Worm (Caenorhabditis elegans) whole organism, L4 larva: ENCODE measurements around the gene nhr-19.

Experiments
- D1046.2 ChIP-seq: fragments of 200-800 bp; sonication (Bioruptor generic); IDR thresholded peaks from 2 replicates; pipeline ENCODE4 v1.3.6; 2022; ENCODE audit warnings: missing genetic modification characterization, missing compliant biosample characterization
- F26F4.8 ChIP-seq: fragments of 200-800 bp; sonication (Bioruptor generic); conservative IDR thresholded peaks from 2 replicates; pipeline ENCODE4 v1.3.6; 2022; ENCODE audit warnings: missing genetic modification characterization, missing compliant biosample characterization
- T20F7.1 ChIP-seq: fragments of 200-800 bp; sonication (Bioruptor generic); optimal IDR thresholded peaks from 2 replicates; lab custom pipeline; 2018; ENCODE audit warnings: mild to moderate bottlenecking, missing genetic modification characterization, missing compliant biosample characterization
- Y105C5A.15 ChIP-seq: fragments of 200-800 bp; sonication (Bioruptor generic); IDR thresholded peaks from 2 replicates; pipeline ENCODE4 v1.3.6; 2022; ENCODE audit warnings: missing genetic modification characterization, missing compliant biosample characterization
- Y48G9A.11 ChIP-seq: fragments of 200-800 bp; sonication (Bioruptor generic); IDR thresholded peaks from 2 replicates; pipeline ENCODE4 v1.3.6; 2022; ENCODE audit warnings: missing genetic modification reagents, missing genetic modification characterization, missing compliant biosample characterization
- aha-1 ChIP-seq: fragments of 150-350 bp; peaks from one replicate; lab custom pipeline; 2014; ENCODE audit warnings: missing biosample characterization, missing genetic modification characterization
- ces-1 ChIP-seq: fragments of 150-350 bp; sonication (generic microtip); optimal IDR thresholded peaks from 4 replicates; lab custom pipeline; 2014; ENCODE audit warnings: missing biosample characterization, missing genetic modification reagents, missing genetic modification characterization
- cey-2 ChIP-seq: sonication (generic microtip); optimal IDR thresholded peaks from 3 replicates; lab custom pipeline; 2017; ENCODE audit warnings: missing genetic modification characterization, mild to moderate bottlenecking, missing compliant biosample characterization, antibody characterized with exemption, borderline replicate concordance; ENCODE audit not compliant: insufficient read depth
- ctbp-1 ChIP-seq: fragments of 200-800 bp; sonication (Bioruptor generic); IDR thresholded peaks from 2 replicates; pipeline ENCODE4 v1.3.6; 2022; ENCODE audit warnings: missing genetic modification reagents, missing genetic modification characterization, missing compliant biosample characterization
- daf-16 ChIP-seq, 3 experiments: sonication (generic microtip); optimal IDR thresholded peaks; 2 replicates each; lab custom pipeline; 2016 to 2017; ENCODE audit warnings: missing genetic modification characterization in 3 of 3, missing genetic modification reagents in 3 of 3, mild to moderate bottlenecking in 2 of 3, missing compliant biosample characterization in 2 of 3, missing biosample characterization in 1 of 3, moderate library complexity in 1 of 3
- daf-19 ChIP-seq: fragments of 200-800 bp; sonication (Bioruptor generic); conservative IDR thresholded peaks from 2 replicates; pipeline ENCODE4 v1.3.6; 2022; ENCODE audit warnings: missing genetic modification characterization, missing compliant biosample characterization
- dmd-6 ChIP-seq: fragments of 200-800 bp; sonication (Bioruptor generic); IDR thresholded peaks from 2 replicates; pipeline ENCODE4 v1.3.6; 2022; ENCODE audit warnings: missing genetic modification reagents, missing genetic modification characterization, missing compliant biosample characterization
- dmd-9 ChIP-seq: fragments of 200-800 bp; sonication (Bioruptor generic); IDR thresholded peaks from 2 replicates; pipeline ENCODE4 v1.3.6; 2022; ENCODE audit warnings: missing genetic modification reagents, missing genetic modification characterization, missing compliant biosample characterization
- dpl-1 ChIP-seq: fragments of 150-350 bp; optimal IDR thresholded peaks from 2 replicates; lab custom pipeline; 2014; ENCODE audit warnings: missing biosample characterization, missing genetic modification reagents, missing genetic modification characterization
- dve-1 ChIP-seq: sonication (generic microtip); optimal IDR thresholded peaks from 2 replicates; lab custom pipeline; 2017; ENCODE audit warnings: antibody characterized with exemption, mild to moderate bottlenecking, missing genetic modification characterization, missing compliant biosample characterization; ENCODE audit not compliant: insufficient read depth
- egl-43 ChIP-seq: fragments of 200-800 bp; sonication (Bioruptor generic); IDR thresholded peaks from 2 replicates; pipeline ENCODE4 v1.3.6; 2022; ENCODE audit warnings: missing genetic modification reagents, missing genetic modification characterization, missing compliant biosample characterization
- hif-1 ChIP-seq, 2 experiments: sonication (generic microtip); optimal IDR thresholded peaks; 2 replicates each; lab custom pipeline; 2016 to 2017; ENCODE audit warnings: missing compliant biosample characterization in 2 of 2, missing genetic modification characterization in 2 of 2, missing genetic modification reagents in 2 of 2, missing genotype in 2 of 2, mild to moderate bottlenecking in 1 of 2
- hlh-11 ChIP-seq: fragments of 200-800 bp; sonication (Bioruptor generic); optimal IDR thresholded peaks from 2 replicates; lab custom pipeline; 2018; ENCODE audit warnings: mild to moderate bottlenecking, missing genetic modification characterization, missing compliant biosample characterization
- hlh-30 ChIP-seq: sonication (generic microtip); optimal IDR thresholded peaks from 2 replicates; lab custom pipeline; 2017; ENCODE audit warnings: antibody characterized with exemption, mild to moderate bottlenecking, missing genetic modification characterization, missing compliant biosample characterization; ENCODE audit not compliant: insufficient read depth
- hmg-1.1 ChIP-seq: fragments of 200-800 bp; sonication (Bioruptor generic); IDR thresholded peaks from 2 replicates; pipeline ENCODE4 v1.3.6; 2022; ENCODE audit warnings: missing genetic modification reagents, missing genetic modification characterization, missing compliant biosample characterization
- lin-1 ChIP-seq: fragments of 200-800 bp; sonication (Bioruptor generic); IDR thresholded peaks from 2 replicates; pipeline ENCODE4 v1.3.6; 2022; ENCODE audit warnings: missing genetic modification reagents, missing genetic modification characterization, missing compliant biosample characterization
- lin-15B ChIP-seq: fragments of 150-350 bp; sonication (generic microtip); optimal IDR thresholded peaks from 3 replicates; lab custom pipeline; 2014; ENCODE audit warnings: missing biosample characterization, missing genetic modification characterization
- lsy-2 ChIP-seq, 2 experiments: fragments of 150-350 bp in 1 of 2; sonication (generic microtip) in 1 of 2; optimal IDR thresholded peaks; 2 replicates each; lab custom pipeline; 2014 to 2017; ENCODE audit warnings: missing biosample characterization in 2 of 2, missing genetic modification characterization in 2 of 2
- mdl-1 ChIP-seq, 2 experiments: fragments of 150-350 bp in 1 of 2; sonication (generic microtip) in 1 of 2; optimal IDR thresholded peaks; 2 replicates each; lab custom pipeline; 2014 to 2017; ENCODE audit warnings: missing biosample characterization in 2 of 2, missing genetic modification characterization in 2 of 2
- mep-1 ChIP-seq: fragments of 150-350 bp; sonication (generic microtip); optimal IDR thresholded peaks from 3 replicates; lab custom pipeline; 2014; ENCODE audit warnings: missing biosample characterization, missing genetic modification characterization
- mes-2 ChIP-seq: sonication (generic microtip); optimal IDR thresholded peaks from 2 replicates; lab custom pipeline; 2016; ENCODE audit warnings: missing genotype, mild to moderate bottlenecking, missing genetic modification characterization, missing compliant biosample characterization; ENCODE audit not compliant: poor library complexity, severe bottlenecking
- mxl-3 ChIP-seq: fragments of 200-800 bp; sonication (Bioruptor generic); optimal IDR thresholded peaks from 2 replicates; lab custom pipeline; 2018; ENCODE audit warnings: mild to moderate bottlenecking, missing genetic modification characterization, missing compliant biosample characterization
- nhr-102 ChIP-seq: sonication (generic microtip); optimal IDR thresholded peaks from 2 replicates; lab custom pipeline; 2016; ENCODE audit warnings: mild to moderate bottlenecking, missing genetic modification characterization, moderate library complexity, missing compliant biosample characterization
- nhr-11 ChIP-seq: fragments of 150-350 bp; optimal IDR thresholded peaks from 2 replicates; lab custom pipeline; 2014; ENCODE audit warnings: missing biosample characterization, missing genetic modification characterization
- nhr-28 ChIP-seq: fragments of 150-350 bp; optimal IDR thresholded peaks from 2 replicates; lab custom pipeline; 2014; ENCODE audit warnings: missing biosample characterization, missing genetic modification characterization
- nhr-6 ChIP-seq: fragments of 150-350 bp; optimal IDR thresholded peaks from 2 replicates; lab custom pipeline; 2014; ENCODE audit warnings: missing biosample characterization, missing genetic modification characterization
- nhr-77 ChIP-seq: fragments of 150-350 bp; optimal IDR thresholded peaks from 2 replicates; lab custom pipeline; 2014; ENCODE audit warnings: missing biosample characterization, missing genetic modification characterization
- php-3 ChIP-seq: fragments of 200-800 bp; sonication (Bioruptor generic); IDR thresholded peaks from 2 replicates; pipeline ENCODE4 v1.3.6; 2022; ENCODE audit warnings: missing genetic modification reagents, missing genetic modification characterization, missing compliant biosample characterization
- pqm-1 ChIP-seq: sonication (generic microtip); optimal IDR thresholded peaks from 2 replicates; lab custom pipeline; 2017; ENCODE audit warnings: missing biosample characterization, missing genetic modification characterization
- rbr-2 ChIP-seq: sonication (generic microtip); optimal IDR thresholded peaks from 2 replicates; lab custom pipeline; 2016; ENCODE audit warnings: missing genotype, missing genetic modification characterization, missing compliant biosample characterization
- set-16 ChIP-seq: fragments of 200-800 bp; sonication (Bioruptor generic); IDR thresholded peaks from 2 replicates; pipeline ENCODE4 v1.3.6; 2022; ENCODE audit warnings: missing genetic modification reagents, missing genetic modification characterization, missing compliant biosample characterization
- tra-1 ChIP-seq: fragments of 200-800 bp; sonication (Bioruptor generic); IDR thresholded peaks from 2 replicates; pipeline ENCODE4 v1.3.6; 2022; ENCODE audit warnings: missing genetic modification reagents, missing genetic modification characterization, missing compliant biosample characterization
- unc-39 ChIP-seq: sonication (generic microtip); optimal IDR thresholded peaks from 2 replicates; lab custom pipeline; 2017; ENCODE audit warnings: missing biosample characterization, missing genetic modification characterization
- unc-62 ChIP-seq, 3 experiments: fragments of 150-350 bp in 1 of 3; sonication (generic microtip); optimal IDR thresholded peaks in 2 of 3; peaks in 1 of 3; 1 replicate in 1 of 3; 2 replicates in 2 of 3; lab custom pipeline; 2014 to 2017; ENCODE audit warnings: missing biosample characterization in 3 of 3, missing genetic modification characterization in 3 of 3, missing genetic modification reagents in 3 of 3, missing genotype in 1 of 3
- ztf-7 ChIP-seq: fragments of 150-350 bp; optimal IDR thresholded peaks from 2 replicates; lab custom pipeline; 2014; ENCODE audit warnings: missing biosample characterization, missing genetic modification characterization

Gene nhr-19

DNA sequence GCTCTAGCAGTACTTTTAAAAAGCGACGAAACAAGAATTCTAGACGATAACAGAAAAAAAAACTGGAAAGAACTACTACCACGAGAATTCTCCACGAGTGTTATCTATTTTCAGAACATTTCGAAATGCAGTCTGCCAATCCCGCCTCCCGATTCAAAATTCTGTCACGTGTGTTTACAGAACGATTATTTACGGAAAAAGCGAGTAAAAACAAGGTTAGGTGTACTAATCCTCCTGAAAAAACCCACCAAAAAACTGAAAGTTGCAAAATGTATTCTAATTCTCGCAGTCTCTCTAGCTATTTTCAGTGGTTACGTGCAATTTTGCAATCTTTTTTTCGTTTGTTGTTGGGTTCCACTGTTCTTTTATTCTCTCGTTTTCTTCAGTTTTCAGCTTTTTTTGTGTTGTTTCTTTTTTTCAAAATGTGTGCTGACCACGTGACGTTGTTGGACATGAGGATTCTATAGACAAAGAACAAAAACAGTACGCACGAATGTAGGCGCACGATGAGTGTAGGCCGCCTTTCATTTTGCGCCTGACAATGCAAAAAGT is 1.2 kb upstream of the nhr-19 start (continued):
- TF ChIP-seq D1046.2 (GFP tag; lab: Robert Waterston, UW) (no peak), dmd-6 (peak; percentile 36), ces-1 (no peak), rbr-2 (tag; lab: Kevin White, UChicago) (no peak), hif-1 (tag; optimal IDR thresholded peaks at IDR 0.05; lab: Kevin White, UChicago) (peak; percentile 57 to 97)
- TF ChIP-seq, all 104 proteins: peak for 10

- no peak for TF ChIP-seq unc-39 (tag; lab: Kevin White, UChicago)
- no peak for TF ChIP-seq daf-19 (GFP tag; lab: Robert Waterston, UW)
- peak; percentile 42 for TF ChIP-seq nhr-11 (tag; lab: Kevin White, UChicago)
- 0 out of 2 replicates have a peak, but pooled peaks have one; percentile 30 for TF ChIP-seq ctbp-1 (GFP tag; lab: Robert Waterston, UW)
- TF ChIP-seq mdl-1 (tag; optimal IDR thresholded peaks at IDR 0.05; lab: Kevin White, UChicago) = peak in 1 of 2 experiments; percentile 59
- TF ChIP-seq ztf-7 (tag; lab: Kevin White, UChicago) = no peak
- TF ChIP-seq unc-62 (GFP tag; optimal IDR thresholded peaks at IDR 0.05 in 1 of 2; lab: Kevin White, UChicago) = peak in 1 of 2 experiments; percentile 8
- TF ChIP-seq unc-62 (tag; optimal IDR thresholded peaks at IDR 0.05; lab: Kevin White, UChicago) = no peak
- TF ChIP-seq hlh-30 = peak; percentile 45
- no peak for TF ChIP-seq dpl-1 (GFP tag; lab: Kevin White, UChicago)
- TF ChIP-seq mxl-3 (GFP tag; lab: Kevin White, UChicago) = peak; percentile 44
- TF ChIP-seq nhr-28 (tag; lab: Kevin White, UChicago) = peak; percentile 61
These were observed 628 bp upstream of the nhr-19 start for ce11 chrII:9605954-9606353.

DNA sequence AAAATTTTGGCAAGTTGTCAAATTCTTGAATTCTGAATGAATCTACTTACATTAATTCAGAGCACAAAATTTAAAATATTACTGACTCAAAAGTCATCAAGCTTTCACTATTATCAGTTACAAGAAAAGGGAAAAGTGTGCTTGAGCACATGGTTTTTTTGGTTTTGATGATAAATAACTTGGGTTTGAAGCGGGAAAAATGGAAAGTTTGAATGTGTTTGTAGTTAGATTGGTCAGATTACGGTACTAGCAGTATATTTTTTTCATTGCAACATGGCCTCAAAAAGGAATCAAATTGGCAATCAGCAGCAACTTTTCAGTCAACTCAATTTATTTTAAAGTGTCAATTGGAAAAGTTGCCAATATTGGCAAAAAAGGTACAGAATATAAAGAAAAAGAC is 641 bp downstream of the nhr-19 start:
- TF ChIP-seq daf-16 (GFP tag; optimal IDR thresholded peaks at IDR 0.05; lab: Kevin White, UChicago) = no peak
- TF ChIP-seq daf-16 (tag; optimal IDR thresholded peaks at IDR 0.05; lab: Kevin White, UChicago) = peak; percentile 47
- TF ChIP-seq hlh-30 = peak; percentile 25
- TF ChIP-seq lin-15B (tag; lab: Kevin White, UChicago) = no peak
- no peak for TF ChIP-seq php-3 (GFP tag; lab: Robert Waterston, UW)
- TF ChIP-seq nhr-77 (tag; lab: Kevin White, UChicago) = peak; percentile 15
- TF ChIP-seq lsy-2 (tag; optimal IDR thresholded peaks at IDR 0.05; lab: Kevin White, UChicago) = peak in 1 of 2 experiments; percentile 4
- peak; percentile 40 for TF ChIP-seq nhr-28 (tag; lab: Kevin White, UChicago)
- peak; percentile 52; the same call in 1 of the 2 replicates for TF ChIP-seq dmd-6
- peak; percentile 37 for TF ChIP-seq pqm-1 (tag; lab: Kevin White, UChicago)

DNA sequence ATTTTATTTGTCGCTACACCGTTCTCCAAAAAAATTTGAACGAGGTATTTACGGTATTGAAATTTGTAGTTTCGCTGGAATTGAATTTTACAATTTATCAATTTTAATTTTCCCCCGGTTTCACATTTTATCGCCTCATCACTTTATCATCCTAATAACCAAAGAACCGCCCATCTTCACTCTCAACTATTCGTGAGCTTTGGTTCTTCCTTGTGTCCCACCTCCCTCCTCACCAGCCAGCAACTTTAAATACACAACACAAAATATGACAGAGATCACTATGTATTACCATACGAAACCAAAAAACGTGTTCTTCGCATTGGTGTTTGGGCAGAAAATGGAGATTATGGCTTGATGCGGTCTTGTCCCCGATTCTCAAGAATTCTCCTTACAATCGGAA is 1.3 kb downstream of the nhr-19 start:
- peak; percentile 24 for TF ChIP-seq hlh-30
- no peak for TF ChIP-seq dpl-1 (GFP tag; lab: Kevin White, UChicago)
- TF ChIP-seq unc-62 (GFP tag; optimal IDR thresholded peaks at IDR 0.05 in 1 of 2; lab: Kevin White, UChicago) = peak in 1 of 2 experiments; percentile 69
- TF ChIP-seq unc-62 (tag; optimal IDR thresholded peaks at IDR 0.05; lab: Kevin White, UChicago) = no peak
- TF ChIP-seq egl-43 (GFP tag; lab: Robert Waterston, UW) = no peak
- no peak for TF ChIP-seq Y105C5A.15 (GFP tag; lab: Robert Waterston, UW)
- peak; percentile 6 for TF ChIP-seq mep-1 (tag; lab: Kevin White, UChicago)
- TF ChIP-seq tra-1 (GFP tag; lab: Robert Waterston, UW) = 0 out of 2 replicates have a peak, but pooled peaks have one; percentile 28
- TF ChIP-seq F26F4.8 (GFP tag; lab: Robert Waterston, UW) = no peak
- TF ChIP-seq Y48G9A.11 = no peak
- TF ChIP-seq daf-16 (GFP tag; optimal IDR thresholded peaks at IDR 0.05; lab: Kevin White, UChicago) = no peak
- TF ChIP-seq daf-16 (tag; optimal IDR thresholded peaks at IDR 0.05; lab: Kevin White, UChicago) = peak; percentile 61
- peak; percentile 34 for TF ChIP-seq mxl-3 (GFP tag; lab: Kevin White, UChicago)
- TF ChIP-seq lin-1 (GFP tag; lab: Robert Waterston, UW) = peak; percentile 31; the same call in 1 of the 2 replicates
- no peak for TF ChIP-seq hmg-1.1 (GFP tag; lab: Robert Waterston, UW)
- TF ChIP-seq nhr-102 (tag; lab: Kevin White, UChicago) = no peak
- no peak for TF ChIP-seq ces-1
- peak in 1 of 2 experiments; percentile 41 for TF ChIP-seq mdl-1 (tag; optimal IDR thresholded peaks at IDR 0.05; lab: Kevin White, UChicago)
- TF ChIP-seq nhr-6 (tag; lab: Kevin White, UChicago) = no peak
- TF ChIP-seq nhr-28 (tag; lab: Kevin White, UChicago) = peak; percentile 82
- TF ChIP-seq aha-1 (tag; lab: Kevin White, UChicago) = peak; percentile 58
- TF ChIP-seq set-16 (GFP tag; lab: Robert Waterston, UW) = no peak
- TF ChIP-seq mes-2 (tag; lab: Kevin White, UChicago) = peak; percentile 30
- peak; percentile 72 for TF ChIP-seq dmd-6
- no peak for TF ChIP-seq dmd-9 (GFP tag; lab: Robert Waterston, UW)
- TF ChIP-seq hif-1 (tag; optimal IDR thresholded peaks at IDR 0.05; lab: Kevin White, UChicago) = peak in 1 of 2 experiments; percentile 15
- TF ChIP-seq T20F7.1 = no peak
- TF ChIP-seq dve-1 = peak; percentile 73
- TF ChIP-seq hlh-11 (tag; lab: Kevin White, UChicago) = peak; percentile 47
- no peak for TF ChIP-seq cey-2 (tag; lab: Kevin White, UChicago)
